Fruit fly (Drosophila melanogaster): Measurements from ENCODE around the gene ChLD3.

The ChLD3 gene

dm6 chr2L:16720707-16721700 is 17.6 kb upstream of the ChLD3 start (continued):
- TF ChIP-seq kni (GFP tag; optimal IDR thresholded peaks at IDR 0.05) (no peak), CrebB (tag; optimal IDR thresholded peaks at IDR 0.05) (peak; percentile 57), Sox102F (GFP tag; optimal IDR thresholded peaks at IDR 0.05) (peak; percentile 96), CG9876 (GFP tag; optimal IDR thresholded peaks at IDR 0.05) (no peak), Hr78 (GFP tag; optimal IDR thresholded peaks at IDR 0.05) (peak in 1 of 2 experiments; percentile 94), CG14860 (GFP tag; IDR thresholded peaks at IDR 0.05; ENCODE audit: partially characterized antibody) (no peak), CG7963 (GFP tag; IDR thresholded peaks at IDR 0.05; ENCODE audit: partially characterized antibody) (no peak), Opbp (GFP tag; IDR thresholded peaks at IDR 0.05; ENCODE audit: partially characterized antibody) (no peak), B-H1 (GFP tag; IDR thresholded peaks at IDR 0.05) (peak; percentile 95), HLH4C (GFP tag; IDR thresholded peaks at IDR 0.05; ENCODE audit: partially characterized antibody) (0 out of 3 replicates have a peak, but pooled peaks have one; percentile 17), CG11456 (GFP tag; IDR thresholded peaks at IDR 0.05) (peak; percentile 95), CG12391 (tag; optimal IDR thresholded peaks at IDR 0.05) (peak; percentile 90), sr (GFP tag; IDR thresholded peaks at IDR 0.05) (peak; percentile 74; the same call in 2 of the 3 replicates), MBD-R2 (GFP tag; IDR thresholded peaks at IDR 0.05) (peak; percentile 56; the same call in 1 of the 2 replicates), Nf-YB (GFP tag; optimal IDR thresholded peaks at IDR 0.05) (peak; percentile 60), Bgb (GFP tag; IDR thresholded peaks at IDR 0.05; ENCODE audit: partially characterized antibody) (no peak), nerfin-2 (GFP tag; IDR thresholded peaks at IDR 0.05; ENCODE audit: partially characterized antibody) (no peak), CG13287 (GFP tag; IDR thresholded peaks at IDR 0.05; ENCODE audit: partially characterized antibody) (no peak), dpn (GFP tag; optimal IDR thresholded peaks at IDR 0.05) (peak; percentile 69 to 87), onecut (GFP tag; IDR thresholded peaks at IDR 0.05) (peak; percentile 88), CG30431 (GFP tag; optimal IDR thresholded peaks at IDR 0.05) (peak; percentile 80), CG3163 (GFP tag; optimal IDR thresholded peaks at IDR 0.05) (no peak), CG31224 (GFP tag; IDR thresholded peaks at IDR 0.05) (peak; percentile 88), CG8944 (GFP tag; optimal IDR thresholded peaks at IDR 0.05) (peak; percentile 52), exex (tag; optimal IDR thresholded peaks at IDR 0.05) (peak; percentile 52), ttk (GFP tag; IDR thresholded peaks at IDR 0.05) (peak; percentile 94), Optix (GFP tag; IDR thresholded peaks at IDR 0.05) (peak; percentile 75), tap (tag; optimal IDR thresholded peaks at IDR 0.05) (peak; percentile 93), NC2α (GFP tag; optimal IDR thresholded peaks at IDR 0.05) (peak; percentile 74), NC2β (GFP tag; optimal IDR thresholded peaks at IDR 0.05) (peak; percentile 61), CG1647 (GFP tag; optimal IDR thresholded peaks at IDR 0.05) (peak; percentile 87), kay (GFP tag; optimal IDR thresholded peaks at IDR 0.05) (peak; percentile 93), CG16779 (GFP tag; IDR thresholded peaks at IDR 0.05) (peak; percentile 93), Lim3 (GFP tag; IDR thresholded peaks at IDR 0.05) (peak; percentile 72), tgo (GFP tag; IDR thresholded peaks at IDR 0.05) (peak; percentile 96), Dfd (GFP tag; optimal IDR thresholded peaks at IDR 0.05) (no peak), btn (GFP tag; optimal IDR thresholded peaks at IDR 0.05) (peak; percentile 78), Drgx (GFP tag; IDR thresholded peaks at IDR 0.05) (peak; percentile 97), CG30403 (GFP tag; optimal IDR thresholded peaks at IDR 0.05) (peak; percentile 94), caup (GFP tag; optimal IDR thresholded peaks at IDR 0.05; ENCODE audit: severe bottlenecking) (peak; percentile 81), Fer2 (tag; optimal IDR thresholded peaks at IDR 0.05) (peak; percentile 78), CG6272 (GFP tag; IDR thresholded peaks at IDR 0.05) (peak; percentile 92), CG17912 (GFP tag; optimal IDR thresholded peaks at IDR 0.05) (peak; percentile 54), pho (GFP tag; optimal IDR thresholded peaks at IDR 0.05) (peak; percentile 79), Side (GFP tag; optimal IDR thresholded peaks at IDR 0.05) (peak; percentile 75), CG2712 (tag; optimal IDR thresholded peaks at IDR 0.05) (peak; percentile 97), CkIIα-i1 (GFP tag; IDR thresholded peaks at IDR 0.05) (peak; percentile 62; the same call in 1 of the 2 replicates)

Measured in whole organism, embryonic.